Worm (Caenorhabditis elegans) whole organism, L2 larva: ENCODE data around the gene C17C3.3.

Experiments
- C34F6.9 ChIP-seq: fragments of 150-350 bp; optimal IDR thresholded peaks from 2 replicates; lab custom pipeline; 2014; ENCODE audit warnings: missing biosample characterization, missing genetic modification characterization
- F13H6.1 ChIP-seq: sonication (generic microtip); optimal IDR thresholded peaks from 2 replicates; lab custom pipeline; 2016; ENCODE audit warnings: missing genetic modification characterization, missing compliant biosample characterization
- ZK546.5 ChIP-seq: sonication (generic microtip); optimal IDR thresholded peaks from 2 replicates; lab custom pipeline; 2017; ENCODE audit warnings: missing biosample characterization, missing genetic modification characterization
- aly-2 ChIP-seq: fragments of 150-350 bp; optimal IDR thresholded peaks from 2 replicates; lab custom pipeline; 2014; ENCODE audit warnings: missing biosample characterization, missing genetic modification characterization
- ama-1 ChIP-seq: fragments of 150-350 bp; optimal IDR thresholded peaks from 2 replicates; lab custom pipeline; 2018; ENCODE audit warnings: inconsistent platforms
- blmp-1 ChIP-seq: sonication (generic microtip); optimal IDR thresholded peaks from 2 replicates; lab custom pipeline; 2017; ENCODE audit warnings: missing genetic modification characterization, mild to moderate bottlenecking, missing compliant biosample characterization, antibody characterized with exemption, moderate library complexity; ENCODE audit not compliant: insufficient read depth
- ceh-16 ChIP-seq: fragments of 150-350 bp; optimal IDR thresholded peaks from 2 replicates; lab custom pipeline; 2014; ENCODE audit warnings: missing biosample characterization, missing genetic modification characterization
- ceh-82 ChIP-seq: fragments of 150-350 bp; optimal IDR thresholded peaks from 2 replicates; lab custom pipeline; 2014; ENCODE audit warnings: missing biosample characterization, missing genetic modification characterization
- crh-2 ChIP-seq: sonication (generic microtip); optimal IDR thresholded peaks from 2 replicates; lab custom pipeline; 2017; ENCODE audit warnings: missing biosample characterization, missing genetic modification characterization
- elt-1 ChIP-seq: fragments of 150-350 bp; optimal IDR thresholded peaks from 2 replicates; lab custom pipeline; 2014; ENCODE audit warnings: missing biosample characterization, missing genetic modification characterization
- fos-1 ChIP-seq: fragments of 150-350 bp; optimal IDR thresholded peaks from 2 replicates; lab custom pipeline; 2014; ENCODE audit warnings: missing biosample characterization, missing genetic modification characterization
- gmeb-1 ChIP-seq: fragments of 150-350 bp; optimal IDR thresholded peaks from 2 replicates; lab custom pipeline; 2014; ENCODE audit warnings: missing biosample characterization, missing genetic modification characterization
- lin-13 ChIP-seq: fragments of 150-350 bp; optimal IDR thresholded peaks from 2 replicates; lab custom pipeline; 2014; ENCODE audit warnings: missing biosample characterization, missing genetic modification reagents, missing genetic modification characterization
- lin-39 ChIP-seq: fragments of 150-350 bp; optimal IDR thresholded peaks from 2 replicates; lab custom pipeline; 2014; ENCODE audit warnings: missing biosample characterization, missing genetic modification reagents, missing genetic modification characterization
- lsy-2 ChIP-seq, 2 experiments: fragments of 150-350 bp in 1 of 2; sonication (generic microtip) in 1 of 2; optimal IDR thresholded peaks; 2 replicates each; lab custom pipeline; 2014 to 2017; ENCODE audit warnings: missing biosample characterization in 2 of 2, missing genetic modification characterization in 2 of 2
- mab-5 ChIP-seq: fragments of 150-350 bp; optimal IDR thresholded peaks from 2 replicates; lab custom pipeline; 2014; ENCODE audit warnings: missing biosample characterization, missing genetic modification characterization
- mbf-1 ChIP-seq: sonication (generic microtip); optimal IDR thresholded peaks from 2 replicates; lab custom pipeline; 2017; ENCODE audit warnings: missing biosample characterization, missing genetic modification characterization
- nhr-10 ChIP-seq: sonication (generic microtip); optimal IDR thresholded peaks from 2 replicates; lab custom pipeline; 2017; ENCODE audit warnings: missing biosample characterization, missing genetic modification characterization
- nhr-11 ChIP-seq: fragments of 150-350 bp; optimal IDR thresholded peaks from 2 replicates; lab custom pipeline; 2014; ENCODE audit warnings: missing biosample characterization, missing genetic modification characterization
- nhr-12 ChIP-seq: fragments of 150-350 bp; optimal IDR thresholded peaks from 2 replicates; lab custom pipeline; 2014; ENCODE audit warnings: missing biosample characterization, missing genetic modification characterization
- nhr-129 ChIP-seq: fragments of 150-350 bp; optimal IDR thresholded peaks from 2 replicates; lab custom pipeline; 2014; ENCODE audit warnings: missing biosample characterization, missing genetic modification characterization
- nhr-23 ChIP-seq: fragments of 150-350 bp; optimal IDR thresholded peaks from 2 replicates; lab custom pipeline; 2014; ENCODE audit warnings: missing biosample characterization, missing genetic modification reagents, missing genetic modification characterization
- nhr-237 ChIP-seq: fragments of 150-350 bp; optimal IDR thresholded peaks from 2 replicates; lab custom pipeline; 2014; ENCODE audit warnings: missing biosample characterization, missing genetic modification characterization
- nhr-6 ChIP-seq: fragments of 150-350 bp; optimal IDR thresholded peaks from 2 replicates; lab custom pipeline; 2014; ENCODE audit warnings: missing biosample characterization, missing genetic modification characterization
- nhr-77 ChIP-seq: fragments of 150-350 bp; optimal IDR thresholded peaks from 2 replicates; lab custom pipeline; 2014; ENCODE audit warnings: missing biosample characterization, missing genetic modification characterization
- peb-1 ChIP-seq: fragments of 150-350 bp; optimal IDR thresholded peaks from 2 replicates; lab custom pipeline; 2014; ENCODE audit warnings: missing biosample characterization, missing genetic modification characterization
- skn-1 ChIP-seq: sonication (generic microtip); optimal IDR thresholded peaks from 2 replicates; lab custom pipeline; 2017; ENCODE audit warnings: missing biosample characterization, missing genetic modification characterization
- sma-3 ChIP-seq: sonication (generic microtip); optimal IDR thresholded peaks from 2 replicates; lab custom pipeline; 2016; ENCODE audit warnings: missing genetic modification reagents, missing genetic modification characterization, missing compliant biosample characterization
- sma-9 ChIP-seq, 2 experiments: fragments of 150-350 bp in 1 of 2; sonication (generic microtip) in 1 of 2; optimal IDR thresholded peaks; 2 replicates each; lab custom pipeline; 2014 to 2016; ENCODE audit warnings: missing genetic modification characterization in 2 of 2, mild to moderate bottlenecking in 1 of 2, missing biosample characterization in 1 of 2, missing compliant biosample characterization in 1 of 2, missing genetic modification reagents in 1 of 2, moderate library complexity in 1 of 2
- unc-55 ChIP-seq: fragments of 150-350 bp; sonication (generic microtip); optimal IDR thresholded peaks from 3 replicates; lab custom pipeline; 2014; ENCODE audit warnings: missing biosample characterization, missing genetic modification reagents, missing genetic modification characterization
- zag-1 ChIP-seq: fragments of 150-350 bp; optimal IDR thresholded peaks from 2 replicates; lab custom pipeline; 2014; ENCODE audit warnings: missing biosample characterization, missing genetic modification characterization
- ztf-1 ChIP-seq: fragments of 200-800 bp; sonication (Bioruptor generic); conservative IDR thresholded peaks from 2 replicates; pipeline ENCODE4 v1.3.6; 2022; ENCODE audit warnings: missing genetic modification characterization, missing compliant biosample characterization
- ztf-11 ChIP-seq: sonication (generic microtip); optimal IDR thresholded peaks from 2 replicates; lab custom pipeline; 2017; ENCODE audit warnings: missing biosample characterization, missing genetic modification characterization

The C17C3.3 gene

DNA sequence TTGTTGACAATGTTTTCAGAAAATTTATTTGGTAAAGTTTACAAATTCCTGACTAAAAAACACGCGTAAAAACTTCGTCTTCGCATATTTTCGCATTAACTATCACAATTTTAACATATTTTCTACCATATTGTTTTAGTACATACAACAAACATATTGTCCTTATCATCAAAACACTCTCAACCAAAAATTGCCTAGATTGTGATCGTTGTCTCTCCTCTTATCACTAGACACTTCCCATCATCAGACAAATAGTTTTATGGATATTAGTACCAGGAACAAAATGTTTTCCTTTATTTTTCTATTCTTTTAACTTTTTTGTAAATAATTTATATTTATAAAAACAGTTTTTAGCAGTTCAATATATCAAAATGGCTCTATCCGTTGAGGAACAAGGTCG lies at the start of gene C17C3.3:
Gene C17C3.3, plus strand, starts transcription at position 346 of the 400 bp plus-strand sequence.
- TF ChIP-seq skn-1 (peak; percentile 6), fos-1 (tag; lab: Kevin White, UChicago) (peak; percentile 19), lin-39 (no peak), sma-9 (GFP tag; optimal IDR thresholded peaks at IDR 0.05; lab: Kevin White, UChicago) (peak; percentile 17), sma-9 (tag; optimal IDR thresholded peaks at IDR 0.05; lab: Kevin White, UChicago) (no peak)
- TF ChIP-seq, all 48 proteins: peak for 3

ce11 chrII:5512473-5513097 lies 49.0 kb upstream of the C17C3.3 start:
- TF ChIP-seq sma-9 (GFP tag; optimal IDR thresholded peaks at IDR 0.05; lab: Kevin White, UChicago) (peak; percentile 36), sma-9 (tag; optimal IDR thresholded peaks at IDR 0.05; lab: Kevin White, UChicago) (no peak), fos-1 (tag; lab: Kevin White, UChicago) (peak; percentile 91), nhr-237 (no peak), nhr-6 (tag; lab: Kevin White, UChicago) (no peak), gmeb-1 (peak; percentile 44), nhr-11 (tag; lab: Kevin White, UChicago) (no peak), ceh-82 (no peak)

ce11 chrII:5514846-5515245 lies 46.7 kb upstream of the C17C3.3 start, which contains the start of gene sahd-1:
TSS of gene sahd-1 (minus strand) at chrII:5514945.
- TF ChIP-seq nhr-12 (tag; lab: Kevin White, UChicago) = no peak
- TF ChIP-seq nhr-77 (tag; lab: Kevin White, UChicago) = no peak
- TF ChIP-seq F13H6.1 (tag; lab: Kevin White, UChicago) = no peak
- no peak for TF ChIP-seq nhr-23 (tag; lab: Kevin White, UChicago)
- peak; percentile 45 for TF ChIP-seq fos-1 (tag; lab: Kevin White, UChicago)
- TF ChIP-seq lsy-2 (tag; optimal IDR thresholded peaks at IDR 0.05; lab: Kevin White, UChicago) = no peak
- no peak for TF ChIP-seq mab-5 (tag; lab: Kevin White, UChicago)
- no peak for TF ChIP-seq aly-2 (tag; lab: Kevin White, UChicago)
- TF ChIP-seq lin-13 (GFP tag; lab: Kevin White, UChicago) = no peak

DNA sequence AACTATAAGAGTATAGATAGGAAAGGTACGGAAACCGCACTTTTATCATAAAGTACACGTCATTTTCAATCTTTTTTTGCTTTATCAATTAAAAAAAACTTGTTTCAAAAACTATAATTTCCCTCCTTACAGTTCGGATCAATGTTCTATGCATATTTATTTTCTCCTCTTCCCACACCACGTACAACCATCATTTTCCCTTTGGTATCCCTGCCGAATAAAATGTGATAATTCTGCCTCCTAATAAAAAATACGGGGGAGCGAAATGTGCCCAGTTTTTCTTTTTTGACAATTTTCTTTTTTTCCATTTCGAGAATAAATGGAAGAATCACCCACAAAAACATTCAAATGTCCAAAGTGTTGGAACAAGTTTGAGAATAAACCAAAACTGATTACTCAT lies 46.0 kb upstream of the C17C3.3 start, which contains the start of gene ZK177.3:
Gene ZK177.3, plus strand, starts transcription at position 301 of the 400 bp plus-strand sequence.
- TF ChIP-seq elt-1 (no peak), fos-1 (tag; lab: Kevin White, UChicago) (peak; percentile 43)
- TF ChIP-seq, all 48 proteins: peak for 1

DNA sequence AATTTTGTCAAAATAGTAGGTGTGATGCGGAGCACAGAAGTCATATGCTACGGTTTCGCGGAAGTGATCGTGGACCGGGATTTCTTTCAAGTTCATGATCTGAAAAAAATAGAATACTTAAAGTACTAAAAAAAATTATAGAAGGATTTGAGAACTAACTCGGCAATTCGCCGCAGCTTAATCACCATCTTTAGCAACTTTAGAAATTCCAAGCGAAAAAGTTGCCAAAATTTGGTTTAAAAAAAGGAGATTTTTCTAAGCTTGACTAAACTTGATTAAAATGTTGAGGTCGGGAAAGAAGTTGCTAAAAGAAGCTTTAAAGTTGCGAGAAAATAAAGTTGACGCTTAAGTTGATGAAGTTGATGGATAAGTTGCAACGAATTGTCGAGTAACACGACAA lies 43.9 kb upstream of the C17C3.3 start, which contains the start of gene ZK177.9:
Gene ZK177.9, minus strand, starts transcription at position 101 of the 400 bp plus-strand sequence.
- no peak for TF ChIP-seq elt-1
- no peak for TF ChIP-seq mbf-1 (tag; lab: Kevin White, UChicago)
- no peak for TF ChIP-seq fos-1 (tag; lab: Kevin White, UChicago)
- TF ChIP-seq peb-1 (tag; lab: Kevin White, UChicago) = no peak
- TF ChIP-seq nhr-77 (tag; lab: Kevin White, UChicago) = no peak
- TF ChIP-seq, all 48 proteins: peak for 0

DNA sequence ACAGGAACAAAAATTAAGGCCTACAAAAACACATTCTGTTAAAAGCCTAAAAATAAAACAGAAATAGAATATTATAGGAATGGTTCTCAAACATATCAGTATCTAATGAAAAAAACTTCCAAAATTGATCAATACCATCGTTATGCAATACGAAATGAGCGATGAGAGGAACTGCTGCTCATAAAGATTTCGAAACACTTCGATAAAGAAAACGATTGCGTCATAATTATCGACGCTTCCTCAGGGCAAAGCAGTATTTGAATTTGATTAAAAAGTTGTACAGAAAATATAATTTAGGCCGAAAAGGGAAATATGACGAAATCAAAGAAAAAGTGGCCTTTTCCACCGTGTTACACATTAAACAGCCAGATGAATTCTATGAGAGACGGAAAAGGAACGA lies 43.5 kb upstream of the C17C3.3 start:
- TF ChIP-seq crh-2 (tag; lab: Kevin White, UChicago) (no peak), sma-3 (no peak), nhr-11 (tag; lab: Kevin White, UChicago) (no peak), mbf-1 (tag; lab: Kevin White, UChicago) (no peak), nhr-129 (no peak), fos-1 (tag; lab: Kevin White, UChicago) (no peak), ama-1 (no peak), peb-1 (tag; lab: Kevin White, UChicago) (no peak)

- TF ChIP-seq nhr-11 (tag; lab: Kevin White, UChicago) (no peak), blmp-1 (tag; lab: Kevin White, UChicago) (no peak), zag-1 (tag; lab: Kevin White, UChicago) (no peak), ceh-16 (tag; lab: Kevin White, UChicago) (no peak), gmeb-1 (no peak), aly-2 (tag; lab: Kevin White, UChicago) (no peak), ZK546.5 (tag; lab: Kevin White, UChicago) (no peak), ztf-11 (tag; lab: Kevin White, UChicago) (no peak), skn-1 (no peak), lin-39 (no peak), sma-3 (no peak), ztf-1 (GFP tag; lab: Robert Waterston, UW) (no peak), unc-55 (GFP tag; lab: Kevin White, UChicago) (no peak), C34F6.9 (tag; lab: Kevin White, UChicago) (no peak), lsy-2 (tag; optimal IDR thresholded peaks at IDR 0.05; lab: Kevin White, UChicago) (no peak), mbf-1 (tag; lab: Kevin White, UChicago) (no peak), nhr-10 (no peak)
Observed at ce11 chrII:5518910-5519309, 42.6 kb upstream of the C17C3.3 start, which contains the start of gene ZK177.2. TSS of gene ZK177.2 (plus strand) at chrII:5519210.
